Worm (Caenorhabditis elegans) whole organism, early embryonic: Measurements from ENCODE around the gene slo-2.
"Not testable (repeated sequence)": the region's sequence is repeated elsewhere in the genome, so short reads cannot be mapped to it uniquely, and the experiment has no call there.

Source experiments
- B0310.2 ChIP-seq: sonication (generic microtip); optimal IDR thresholded peaks from 2 replicates; lab custom pipeline; 2016; ENCODE audit warnings: mild to moderate bottlenecking, missing genetic modification characterization, missing compliant biosample characterization
- F13C5.2 ChIP-seq: sonication (generic microtip); optimal IDR thresholded peaks from 2 replicates; lab custom pipeline; 2017; ENCODE audit warnings: mild to moderate bottlenecking, missing genetic modification characterization, inconsistent platforms, missing compliant biosample characterization
- aly-1 ChIP-seq: sonication (generic microtip); optimal IDR thresholded peaks from 2 replicates; lab custom pipeline; 2016; ENCODE audit warnings: missing genetic modification characterization, missing compliant biosample characterization
- ama-1 ChIP-seq: fragments of 150-350 bp; optimal IDR thresholded peaks from 2 replicates; lab custom pipeline; 2014
- ceh-13 ChIP-seq: fragments of 200-800 bp; sonication (Bioruptor generic); optimal IDR thresholded peaks from 2 replicates; lab custom pipeline; 2018; ENCODE audit warnings: mild to moderate bottlenecking, missing genetic modification characterization, missing compliant biosample characterization
- ceh-36 ChIP-seq: sonication (generic microtip); optimal IDR thresholded peaks from 2 replicates; lab custom pipeline; 2016; ENCODE audit warnings: missing genetic modification characterization, inconsistent platforms, missing compliant biosample characterization
- ets-7 ChIP-seq: sonication (generic microtip); optimal IDR thresholded peaks from 2 replicates; lab custom pipeline; 2016; ENCODE audit warnings: missing genotype, missing genetic modification characterization, missing compliant biosample characterization
- flt-1 ChIP-seq: fragments of 200-800 bp; sonication (Bioruptor generic); IDR thresholded peaks from 2 replicates; pipeline ENCODE4 v1.3.6; 2022; ENCODE audit warnings: missing genetic modification characterization, missing compliant biosample characterization
- hmbx-1 ChIP-seq: sonication (generic microtip); optimal IDR thresholded peaks from 2 replicates; lab custom pipeline; 2016; ENCODE audit warnings: mild to moderate bottlenecking, missing genetic modification characterization, missing compliant biosample characterization
- hmg-4 ChIP-seq: fragments of 200-800 bp; sonication (Bioruptor generic); optimal IDR thresholded peaks from 2 replicates; lab custom pipeline; 2018; ENCODE audit warnings: mild to moderate bottlenecking, missing genetic modification characterization, missing compliant biosample characterization
- hnd-1 ChIP-seq: sonication (generic microtip); optimal IDR thresholded peaks from 2 replicates; lab custom pipeline; 2016; ENCODE audit warnings: missing genetic modification characterization, missing compliant biosample characterization
- pes-1 ChIP-seq: fragments of 200-800 bp; sonication (Bioruptor generic); IDR thresholded peaks from 2 replicates; pipeline ENCODE4 v1.3.6; 2022; ENCODE audit warnings: missing genetic modification reagents, missing genetic modification characterization, missing compliant biosample characterization
- scrt-1 ChIP-seq: fragments of 200-800 bp; sonication (Bioruptor generic); IDR thresholded peaks from 2 replicates; pipeline ENCODE4 v1.3.6; 2022; ENCODE audit warnings: missing genetic modification characterization, missing compliant biosample characterization
- sea-1 ChIP-seq: fragments of 200-800 bp; sonication (Bioruptor generic); conservative IDR thresholded peaks from 2 replicates; pipeline ENCODE4 v1.3.6; 2022; ENCODE audit warnings: missing genetic modification characterization, missing compliant biosample characterization
- tbx-11 ChIP-seq: fragments of 200-800 bp; sonication (Bioruptor generic); IDR thresholded peaks from 2 replicates; pipeline ENCODE4 v1.3.6; 2022; ENCODE audit warnings: missing genetic modification characterization, missing compliant biosample characterization
- tbx-37 ChIP-seq: fragments of 200-800 bp; sonication (Bioruptor generic); conservative IDR thresholded peaks from 2 replicates; pipeline ENCODE4 v1.3.6; 2022; ENCODE audit warnings: missing genetic modification reagents, missing genetic modification characterization, missing compliant biosample characterization
- tra-4 ChIP-seq: sonication (generic microtip); optimal IDR thresholded peaks from 2 replicates; lab custom pipeline; 2017; ENCODE audit warnings: missing genetic modification characterization, missing compliant biosample characterization

slo-2 gene

DNA sequence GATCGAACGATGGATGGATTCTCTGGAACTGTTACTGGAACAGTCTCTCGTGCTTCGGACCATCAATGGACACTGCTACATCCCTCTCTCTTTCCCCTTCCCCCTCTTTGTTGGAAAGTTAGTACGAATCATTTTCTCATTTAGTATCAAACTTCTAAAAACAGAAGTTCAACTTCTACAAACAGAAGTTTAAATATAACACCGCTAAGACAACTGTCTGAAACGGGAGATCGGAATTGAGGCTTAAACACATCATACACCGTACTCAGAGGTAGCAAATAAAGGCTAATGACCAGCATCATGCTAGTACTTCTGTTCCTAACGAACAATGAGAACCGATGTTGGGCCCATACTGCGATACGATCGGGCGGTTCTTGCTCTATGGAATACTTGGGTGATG, 34.0 kb upstream of the slo-2 start, which contains the start of gene F46C3.7:
F46C3.7 (plus strand) TSS at position 301 of the 400 bp plus-strand sequence.
- not testable (repeated sequence) for TF ChIP-seq ets-7 (tag; lab: Kevin White, UChicago); sea-1; aly-1

DNA sequence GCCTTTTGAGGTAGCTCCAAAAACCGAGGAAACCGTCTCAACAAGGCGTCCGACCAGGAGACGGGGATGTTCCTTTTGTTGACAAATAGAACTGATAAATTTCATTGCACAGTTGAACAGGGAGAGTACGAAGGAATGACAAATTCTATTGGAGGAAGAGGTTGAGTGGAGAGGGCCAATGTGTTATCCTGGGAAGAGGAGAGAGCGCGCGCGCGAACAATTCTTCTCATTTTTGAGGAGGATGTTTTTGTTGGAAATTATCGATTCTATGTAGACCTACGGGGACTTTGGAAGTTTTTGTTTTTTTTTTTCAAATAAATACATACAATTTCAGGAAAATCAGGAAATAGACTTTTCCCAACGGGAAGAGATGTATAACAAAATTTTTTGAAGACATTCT, 32.0 kb upstream of the slo-2 start:
- TF ChIP-seq tra-4 (no peak), flt-1 (GFP tag; lab: Robert Waterston, UW) (no peak), ceh-36 (tag; lab: Kevin White, UChicago) (no peak), F13C5.2 (no peak), B0310.2 (tag; lab: Kevin White, UChicago) (no peak), ama-1 (lab: Kevin White, UChicago) (no peak), hmg-4 (GFP tag; lab: Kevin White, UChicago) (no peak), pes-1 (GFP tag; lab: Robert Waterston, UW) (no peak), tbx-37 (GFP tag; lab: Robert Waterston, UW) (no peak), ceh-13 (no peak), scrt-1 (GFP tag; lab: Robert Waterston, UW) (no peak), aly-1 (no peak), sea-1 (no peak), ets-7 (tag; lab: Kevin White, UChicago) (no peak)

DNA sequence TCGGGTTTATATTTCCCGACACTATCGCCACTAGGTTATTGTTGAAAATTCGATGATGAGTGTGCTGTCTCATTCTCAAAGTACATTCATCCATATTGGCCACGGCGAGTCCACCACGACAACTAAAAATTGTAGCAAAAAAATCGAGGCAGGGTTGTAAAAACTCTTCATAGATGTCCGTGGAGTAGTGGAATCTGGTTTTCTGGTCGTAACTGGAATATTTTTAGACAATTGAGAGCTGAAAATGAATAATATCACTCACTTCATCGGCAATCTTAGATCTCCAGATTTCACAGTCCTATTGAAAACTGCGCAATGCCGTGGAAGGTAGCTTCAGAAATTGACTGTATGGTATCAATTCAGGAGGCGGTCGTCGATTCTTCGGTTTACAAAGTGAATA, 29.8 kb upstream of the slo-2 start:
- TF ChIP-seq scrt-1 (GFP tag; lab: Robert Waterston, UW) (no peak), F13C5.2 (no peak), hmg-4 (GFP tag; lab: Kevin White, UChicago) (no peak), aly-1 (no peak)

DNA sequence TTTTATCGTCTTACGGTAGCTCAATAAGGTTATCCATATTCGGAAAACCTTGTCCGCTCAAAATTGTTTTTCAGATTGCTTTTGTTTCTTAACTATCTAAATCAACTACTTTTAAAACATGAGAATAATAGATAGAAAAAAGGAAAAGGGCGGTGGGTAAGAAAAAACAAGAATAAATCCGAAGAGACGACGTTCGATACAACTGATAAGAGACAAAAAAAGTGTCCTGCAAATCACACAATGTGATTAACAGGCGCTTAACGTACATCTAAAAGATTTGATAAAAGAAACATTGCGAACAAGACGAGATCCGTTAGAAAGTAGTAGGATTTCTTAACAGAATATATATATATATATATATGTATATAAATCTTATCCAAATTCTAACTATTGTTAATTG, 27.8 kb upstream of the slo-2 start, which contains the start of gene hum-4:
hum-4 (minus strand) TSS at position 101 of the 400 bp plus-strand sequence.
- no peak for TF ChIP-seq tbx-37 (GFP tag; lab: Robert Waterston, UW)
- no peak for TF ChIP-seq hmg-4 (GFP tag; lab: Kevin White, UChicago)
- TF ChIP-seq hmbx-1 = no peak
- no peak for TF ChIP-seq ama-1 (lab: Kevin White, UChicago)
- TF ChIP-seq tra-4 = no peak
- no peak for TF ChIP-seq F13C5.2
- no peak for TF ChIP-seq sea-1
- TF ChIP-seq aly-1 = no peak
- TF ChIP-seq ets-7 (tag; lab: Kevin White, UChicago) = no peak
- TF ChIP-seq B0310.2 (tag; lab: Kevin White, UChicago) = no peak
- no peak for TF ChIP-seq hnd-1 (tag; lab: Kevin White, UChicago)
- no peak for TF ChIP-seq ceh-13
- no peak for TF ChIP-seq scrt-1 (GFP tag; lab: Robert Waterston, UW)
- no peak for TF ChIP-seq pes-1 (GFP tag; lab: Robert Waterston, UW)
- no peak for TF ChIP-seq tbx-11 (GFP tag; lab: Robert Waterston, UW)
- TF ChIP-seq flt-1 (GFP tag; lab: Robert Waterston, UW) = no peak
- no peak for TF ChIP-seq ceh-36 (tag; lab: Kevin White, UChicago)

DNA sequence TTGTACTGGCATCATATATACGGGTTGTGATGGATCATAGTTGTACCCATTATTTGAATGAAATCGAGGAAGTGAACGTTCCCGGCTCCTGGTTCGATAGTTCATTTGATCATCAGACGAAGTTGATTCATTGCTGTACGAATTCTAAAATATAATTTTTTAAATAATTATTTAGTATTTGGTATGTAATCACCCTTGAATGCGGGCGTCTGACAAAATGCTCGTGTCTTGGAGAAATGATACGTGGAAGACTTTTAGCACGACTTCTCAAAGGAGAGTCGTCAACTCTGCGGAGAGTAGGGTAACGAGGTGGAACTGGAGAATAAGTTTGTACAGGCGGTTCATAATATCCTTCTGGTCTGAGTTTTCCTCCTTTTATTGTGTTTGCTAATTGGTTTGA, 21.8 kb upstream of the slo-2 start:
- TF ChIP-seq ceh-13 = no peak
- TF ChIP-seq sea-1 = no peak
- no peak for TF ChIP-seq ama-1 (lab: Kevin White, UChicago)
- TF ChIP-seq pes-1 (GFP tag; lab: Robert Waterston, UW) = no peak
- no peak for TF ChIP-seq B0310.2 (tag; lab: Kevin White, UChicago)
- no peak for TF ChIP-seq hmbx-1
- TF ChIP-seq tbx-11 (GFP tag; lab: Robert Waterston, UW) = no peak
- no peak for TF ChIP-seq tbx-37 (GFP tag; lab: Robert Waterston, UW)
- TF ChIP-seq scrt-1 (GFP tag; lab: Robert Waterston, UW) = no peak
- TF ChIP-seq hnd-1 (tag; lab: Kevin White, UChicago) = no peak

DNA sequence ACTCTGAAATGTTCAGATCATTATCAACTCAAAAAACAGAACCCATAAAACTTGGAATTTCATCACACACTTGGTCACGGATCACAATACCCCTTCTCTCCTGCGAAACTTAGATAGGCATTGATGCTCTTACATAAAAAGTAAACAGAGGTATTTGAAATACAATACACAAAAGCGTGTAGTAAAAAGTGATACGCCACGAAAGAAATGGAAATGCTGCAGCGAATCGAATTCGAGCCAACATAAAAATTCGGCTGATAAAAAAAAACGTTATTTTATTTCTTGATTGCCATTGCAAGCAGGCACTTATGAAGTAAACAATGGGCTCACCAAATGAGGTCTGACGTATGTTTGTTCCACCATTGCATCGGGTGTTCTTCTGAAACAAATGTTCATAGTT, 20.9 kb upstream of the slo-2 start:
- TF ChIP-seq pes-1 (GFP tag; lab: Robert Waterston, UW) (no peak), sea-1 (no peak), ceh-13 (no peak), ets-7 (tag; lab: Kevin White, UChicago) (no peak), aly-1 (no peak), F13C5.2 (no peak), tra-4 (no peak), hmbx-1 (no peak), scrt-1 (GFP tag; lab: Robert Waterston, UW) (no peak)

DNA sequence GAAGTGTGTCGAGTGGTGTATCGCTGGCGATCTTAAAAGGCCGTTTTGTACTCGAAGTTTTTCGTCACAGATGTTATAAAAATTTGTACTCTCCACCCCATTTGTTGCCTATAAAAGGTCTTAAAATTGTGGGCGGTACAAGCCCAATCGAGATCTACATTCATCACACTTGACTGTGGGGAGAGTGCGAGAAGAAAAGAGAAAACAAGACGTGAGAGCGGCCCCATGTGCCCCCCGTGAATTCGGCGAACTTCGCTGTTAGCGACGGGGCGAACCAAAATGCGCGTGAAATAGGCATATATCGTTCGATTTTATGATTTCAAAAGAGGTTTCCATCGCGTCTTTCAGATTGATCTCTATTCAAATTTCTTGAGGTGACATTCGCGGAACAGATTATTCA, 14.3 kb upstream of the slo-2 start, which contains the start of gene F46C3.6:
F46C3.6 (minus strand) TSS at position 87 of the 400 bp plus-strand sequence.
- TF ChIP-seq scrt-1 (GFP tag; lab: Robert Waterston, UW) = no peak
- TF ChIP-seq ceh-13 = no peak
- TF ChIP-seq aly-1 = no peak

DNA sequence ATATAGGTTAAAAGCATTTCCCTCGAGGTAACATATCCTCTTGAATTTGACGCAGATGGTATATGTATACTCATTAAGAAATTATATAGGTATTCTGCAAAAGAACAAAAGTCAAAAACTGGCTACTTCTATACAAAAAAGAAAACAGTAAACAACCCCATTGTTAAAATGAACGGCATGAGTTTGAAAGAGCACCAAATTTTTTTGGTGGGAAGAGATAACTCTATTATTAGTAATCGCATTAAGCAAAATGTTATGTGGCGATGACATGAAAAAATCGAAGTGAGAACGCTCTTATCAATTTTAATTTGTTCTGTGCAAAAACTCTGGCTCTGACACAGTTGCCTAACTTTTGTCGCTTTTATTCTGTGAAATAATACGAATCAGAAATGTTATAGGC, 12.9 kb upstream of the slo-2 start, which contains the start of gene F46C3.2:
F46C3.2 (minus strand) TSS at position 101 of the 400 bp plus-strand sequence.
- TF ChIP-seq ceh-36 (tag; lab: Kevin White, UChicago) (no peak), ets-7 (tag; lab: Kevin White, UChicago) (no peak)

DNA sequence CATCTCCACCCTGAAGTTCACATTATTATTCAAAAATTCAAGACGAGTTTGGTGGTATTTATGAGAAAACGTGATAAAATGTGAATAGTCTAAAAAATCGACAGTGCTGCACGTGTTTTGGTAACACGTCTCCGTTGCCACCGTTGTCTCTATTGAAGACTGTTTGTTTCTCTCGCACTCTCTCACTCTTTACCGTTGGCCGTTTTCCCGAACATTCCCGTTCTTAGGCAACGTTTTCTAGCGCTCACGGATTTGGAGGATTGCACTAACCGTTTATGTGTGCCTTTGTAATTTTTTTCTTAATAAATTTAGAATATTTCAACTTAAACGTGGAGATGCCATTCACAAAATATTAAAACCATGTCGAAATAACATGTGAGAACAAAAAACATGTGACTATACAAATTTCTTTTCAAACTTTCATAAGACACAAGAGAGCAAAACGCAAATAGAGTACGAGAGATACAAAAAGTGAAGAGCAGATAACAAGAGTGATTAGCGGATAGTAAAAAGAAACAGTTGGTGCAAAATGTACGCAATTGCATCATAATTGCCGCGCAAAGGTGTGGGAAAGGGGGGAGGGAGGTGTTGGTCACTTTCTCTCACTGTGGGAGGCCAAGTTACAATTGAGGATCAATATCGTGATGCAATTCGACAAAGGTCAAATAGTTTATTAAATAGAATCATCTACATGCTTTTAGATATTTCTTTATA, 9.3 kb upstream of the slo-2 start, which contains the start of gene pek-1:
pek-1 (minus strand) TSS at position 51 of the 714 bp plus-strand sequence.
- TF ChIP-seq hmbx-1 (no peak), F13C5.2 (no peak), ceh-13 (no peak), tbx-11 (GFP tag; lab: Robert Waterston, UW) (no peak), B0310.2 (tag; lab: Kevin White, UChicago) (no peak), flt-1 (GFP tag; lab: Robert Waterston, UW) (no peak), ceh-36 (tag; lab: Kevin White, UChicago) (no peak), aly-1 (no peak), tbx-37 (GFP tag; lab: Robert Waterston, UW) (no peak), hnd-1 (tag; lab: Kevin White, UChicago) (no peak)
